Worm (Caenorhabditis elegans) whole organism, L3 larva: ENCODE data around the gene Y60A3A.8.

ENCODE experiments used
- ZK546.5 ChIP-seq: sonication (generic microtip); optimal IDR thresholded peaks from 2 replicates; lab custom pipeline; 2017; ENCODE audit warnings: missing biosample characterization, missing genetic modification characterization
- ceh-9 ChIP-seq: sonication (generic microtip); optimal IDR thresholded peaks from 2 replicates; lab custom pipeline; 2018; ENCODE audit warnings: missing biosample characterization, missing genetic modification characterization
- hmg-11 ChIP-seq: sonication (generic microtip); optimal IDR thresholded peaks from 2 replicates; lab custom pipeline; 2016; ENCODE audit warnings: missing genetic modification characterization, missing compliant biosample characterization
- lin-15B ChIP-seq: fragments of 150-350 bp; optimal IDR thresholded peaks from 2 replicates; lab custom pipeline; 2014; ENCODE audit warnings: missing biosample characterization, missing genetic modification characterization
- nhr-28 ChIP-seq: fragments of 150-350 bp; optimal IDR thresholded peaks from 2 replicates; lab custom pipeline; 2014; ENCODE audit warnings: missing biosample characterization, missing genetic modification characterization
- unc-39 ChIP-seq: sonication (generic microtip); optimal IDR thresholded peaks from 4 replicates; lab custom pipeline; 2017; ENCODE audit warnings: missing biosample characterization, missing genetic modification characterization
- unc-62 ChIP-seq: fragments of 150-350 bp; sonication (generic microtip); optimal IDR thresholded peaks from 4 replicates; lab custom pipeline; 2014; ENCODE audit warnings: missing biosample characterization, missing genetic modification reagents, missing genetic modification characterization

DNA sequence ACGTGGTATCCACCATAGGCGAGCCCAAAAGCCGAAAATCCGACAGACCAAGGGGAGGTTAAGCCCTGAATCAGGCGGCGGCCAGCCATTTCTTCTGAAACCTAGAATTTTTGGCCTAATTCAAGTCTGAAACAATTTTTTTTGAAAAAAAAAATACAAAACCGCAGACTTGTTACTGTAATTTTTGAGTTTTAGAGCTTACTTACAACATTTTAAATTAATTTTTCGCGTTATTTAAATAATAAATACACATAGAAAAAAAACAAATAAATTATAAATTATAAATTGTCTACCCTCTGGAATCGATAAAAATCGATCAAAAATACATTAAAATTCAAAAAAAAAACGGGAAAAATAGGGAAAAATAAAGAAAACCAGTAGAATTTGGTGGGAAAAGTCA is 3.2 kb upstream of the Y60A3A.8 start, which contains the start of gene dhs-24:
- TF ChIP-seq hmg-11: no peak
- TF ChIP-seq ZK546.5: no peak
- TF ChIP-seq ceh-9 (tag; lab: Kevin White, UChicago): no peak
- no peak for TF ChIP-seq unc-39 (tag; lab: Kevin White, UChicago)
- no peak for TF ChIP-seq unc-62 (GFP tag; lab: Kevin White, UChicago)
- TF ChIP-seq lin-15B (tag; lab: Kevin White, UChicago): no peak
- no peak for TF ChIP-seq nhr-28 (tag; lab: Kevin White, UChicago)
